Fruit fly (Drosophila melanogaster): ENCODE measurements around the gene CG12420.

Gene CG12420

DNA sequence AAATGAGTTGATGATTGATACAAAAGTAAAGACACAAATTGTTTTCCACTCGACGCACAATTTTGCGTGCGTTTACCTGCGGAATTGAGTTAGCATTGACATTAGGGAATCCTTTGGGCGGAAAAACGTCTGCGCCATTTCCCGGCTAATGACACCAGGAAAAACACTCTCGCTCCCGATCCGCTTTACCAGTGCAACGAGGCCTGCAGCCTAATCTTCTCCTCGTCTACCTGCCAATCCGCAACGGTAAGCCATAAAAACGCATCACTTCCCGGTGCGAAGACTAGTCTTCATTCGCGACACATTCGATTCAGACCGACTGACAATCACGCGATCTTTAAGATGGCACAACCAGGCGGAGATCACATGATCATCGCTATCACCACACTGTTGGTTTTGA lies at the start of gene CG12420:
TSS of gene CG12420 (plus strand) at position 283 of the 400 bp plus-strand sequence.
- no peak for TF ChIP-seq noc (tag; optimal IDR thresholded peaks at IDR 0.05)

DNA sequence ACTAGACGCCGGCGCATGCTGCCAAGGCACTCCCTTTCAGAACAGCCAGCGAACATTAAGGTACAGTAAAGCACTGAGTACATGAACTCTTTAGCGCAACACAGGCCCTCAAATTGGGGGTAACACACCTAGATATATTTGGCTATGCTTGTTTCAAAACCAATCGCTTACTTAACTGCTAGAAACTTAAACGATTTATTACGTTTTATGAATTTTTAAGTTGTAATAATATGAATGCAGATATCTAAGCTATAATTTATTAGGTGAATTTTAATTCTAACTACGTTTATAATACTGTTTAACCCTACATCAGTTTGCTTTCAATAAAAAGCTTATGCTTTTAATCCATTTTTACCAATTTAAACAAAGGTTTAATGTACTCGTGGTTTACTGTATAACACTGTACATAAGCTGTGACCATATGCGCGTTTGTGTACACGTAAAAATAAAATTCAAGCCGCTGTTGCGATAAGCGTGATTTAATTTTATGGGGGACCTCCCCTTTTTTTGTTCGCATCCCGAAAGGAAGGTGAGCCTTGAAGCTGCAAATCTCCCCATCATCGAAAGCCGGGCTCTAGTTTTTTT lies 45.5 kb upstream of the CG12420 start:
- no peak for TF ChIP-seq noc (tag; optimal IDR thresholded peaks at IDR 0.05)

DNA sequence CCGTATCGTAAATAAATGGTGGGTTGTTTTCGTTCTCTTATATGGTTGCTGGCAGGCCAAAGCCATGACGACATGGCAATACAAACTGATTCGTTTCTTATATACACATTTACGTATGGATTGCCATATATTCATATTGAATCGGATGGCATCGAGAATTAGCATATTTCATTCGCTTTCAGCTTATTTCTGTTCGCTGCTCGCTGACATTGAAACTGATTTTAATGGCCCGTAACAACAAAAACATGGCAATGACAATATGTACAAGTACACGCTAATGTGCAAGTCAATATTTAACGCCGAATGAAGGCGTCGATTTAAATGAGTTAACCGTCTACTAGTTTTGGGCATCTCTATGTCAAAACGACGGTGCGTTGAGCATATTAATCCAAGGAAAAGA lies 36.5 kb upstream of the CG12420 start:
- peak; percentile 3 for TF ChIP-seq noc (tag; optimal IDR thresholded peaks at IDR 0.05)

DNA sequence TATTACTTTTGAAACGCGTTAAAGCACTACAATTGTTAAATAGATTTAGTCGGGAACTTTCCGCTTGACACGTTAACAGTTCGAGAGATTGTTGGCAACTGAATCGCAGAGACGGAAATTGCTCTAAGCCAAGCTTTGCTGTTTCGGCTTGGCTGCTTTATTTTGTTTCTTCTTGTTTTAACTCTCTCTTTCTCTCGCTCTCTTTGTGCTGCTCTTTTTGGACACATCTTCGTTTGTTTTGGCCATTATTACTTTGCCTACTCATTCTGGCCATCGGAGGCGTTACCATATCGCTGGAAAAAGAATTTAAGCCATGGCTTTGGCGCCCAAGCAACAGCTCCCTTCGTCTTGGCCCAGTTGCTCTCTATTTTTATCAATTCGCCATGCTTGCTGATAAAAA lies 33.0 kb upstream of the CG12420 start, which contains the start of gene CG12814:
TSS of gene CG12814 (minus strand) at position 84 of the 400 bp plus-strand sequence.
- no peak for TF ChIP-seq noc (tag; optimal IDR thresholded peaks at IDR 0.05)

DNA sequence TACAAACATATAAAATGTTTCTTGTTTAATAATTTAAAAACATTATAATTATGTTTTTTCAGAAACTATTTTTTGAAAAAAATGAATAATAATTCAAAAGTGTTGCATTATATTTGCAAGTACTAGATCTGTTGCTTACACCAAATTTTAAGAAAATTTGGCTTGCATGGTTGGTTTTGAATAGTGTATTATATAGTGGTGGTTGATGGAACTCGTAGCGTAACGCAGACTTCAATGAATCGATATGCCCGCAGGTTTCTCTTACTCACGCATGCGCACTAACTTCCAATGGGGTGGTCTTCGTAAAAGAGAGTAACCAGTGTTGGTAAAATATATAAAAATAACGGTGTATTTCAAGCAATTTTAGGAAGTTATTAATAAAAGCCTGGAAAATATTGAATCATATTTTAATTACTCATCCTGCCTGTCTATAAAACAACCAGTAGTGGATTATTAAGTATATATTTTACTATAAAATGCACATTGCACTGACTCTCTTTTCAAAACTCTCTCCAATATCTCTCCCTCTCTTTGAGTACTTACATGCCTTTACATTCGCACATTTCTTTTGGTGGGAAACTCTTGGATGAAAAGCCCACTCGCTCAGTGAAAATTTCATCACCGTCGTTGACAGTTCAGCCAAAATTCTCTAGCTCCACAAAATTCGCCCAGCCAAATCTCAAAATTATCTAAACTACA lies 32.3 kb upstream of the CG12420 start, which contains the start of gene Syn:
TSS of gene Syn (plus strand) at position 606 of the 699 bp plus-strand sequence.
- TF ChIP-seq noc (tag; optimal IDR thresholded peaks at IDR 0.05): no peak

DNA sequence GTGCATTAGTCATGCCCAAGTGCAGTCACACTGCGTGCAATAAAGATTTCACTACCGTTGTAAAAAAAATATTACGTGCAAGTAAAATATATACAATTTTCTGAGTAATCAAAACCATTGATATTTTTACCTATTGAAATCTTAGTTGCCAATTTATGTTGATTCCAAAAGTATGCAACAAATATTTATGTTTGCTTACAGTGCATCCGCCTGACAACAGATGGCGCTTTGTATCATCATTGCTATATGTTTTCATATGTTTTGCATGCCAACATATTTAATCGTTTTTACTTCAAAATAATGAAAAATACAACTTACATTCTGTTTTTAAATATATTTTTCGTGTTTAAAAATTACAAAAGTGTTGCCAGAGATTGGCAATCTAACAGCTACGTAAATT lies 18.9 kb upstream of the CG12420 start:
- TF ChIP-seq noc (tag; optimal IDR thresholded peaks at IDR 0.05): no peak

DNA sequence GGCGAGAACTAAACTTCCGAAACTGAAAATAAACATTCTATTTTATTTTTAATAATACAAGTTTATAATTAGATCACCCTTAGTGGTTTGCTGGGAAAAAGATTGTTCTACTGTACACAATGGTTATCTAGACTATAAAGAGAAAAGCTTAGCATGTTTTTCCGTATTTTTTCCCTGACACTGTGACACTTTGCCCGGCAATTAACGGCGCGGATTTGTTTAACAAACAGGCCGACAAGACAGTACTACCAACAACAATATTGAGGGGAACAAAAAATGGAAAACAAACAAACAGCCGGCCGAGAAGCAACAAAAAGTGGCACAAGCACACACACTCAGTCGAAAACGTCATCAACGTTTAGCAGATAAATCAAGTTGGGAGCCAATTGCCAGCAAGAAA lies 15.8 kb upstream of the CG12420 start:
- TF ChIP-seq noc (tag; optimal IDR thresholded peaks at IDR 0.05): no peak

DNA sequence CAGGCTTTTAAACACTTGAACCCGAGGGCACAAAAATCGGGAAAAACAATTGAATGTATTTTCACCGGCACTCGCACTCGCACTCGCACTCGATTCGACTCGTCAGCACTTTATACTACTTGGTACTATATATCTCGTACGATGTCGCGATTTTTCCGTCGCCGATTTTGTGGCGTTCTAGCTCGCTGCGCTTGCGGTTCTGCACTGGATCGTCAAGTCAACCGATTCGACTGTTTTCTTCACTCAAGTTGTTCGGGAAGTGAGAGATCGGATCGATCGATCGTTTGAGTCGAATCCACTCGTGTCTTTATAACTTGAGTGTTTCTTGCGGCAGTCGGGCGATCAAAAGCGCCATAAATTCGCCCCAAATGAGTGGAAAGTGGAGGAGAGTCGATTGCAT lies 9.7 kb upstream of the CG12420 start, which contains the start of gene Timp:
TSS of gene Timp (minus strand) at position 209 of the 400 bp plus-strand sequence.
- TF ChIP-seq noc (tag; optimal IDR thresholded peaks at IDR 0.05): no peak

DNA sequence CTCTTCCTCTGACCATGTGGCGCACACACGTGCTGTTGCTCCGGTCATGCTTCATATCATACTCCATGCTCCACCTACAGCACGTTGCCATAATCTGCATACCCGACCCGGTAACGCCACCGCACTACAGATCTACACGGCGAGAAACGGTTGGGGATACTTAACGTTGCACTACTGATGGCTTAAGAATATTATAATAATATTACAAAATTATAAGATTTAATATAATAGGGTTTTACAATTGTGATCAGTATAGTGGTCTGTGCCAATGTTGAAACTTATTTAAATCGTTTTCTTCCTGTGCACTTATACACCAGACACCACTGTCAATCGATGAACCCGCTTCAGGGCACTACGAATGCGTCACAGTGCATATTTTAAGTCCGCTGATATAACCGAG lies 9.1 kb upstream of the CG12420 start:
- TF ChIP-seq noc (tag; optimal IDR thresholded peaks at IDR 0.05): no peak

DNA sequence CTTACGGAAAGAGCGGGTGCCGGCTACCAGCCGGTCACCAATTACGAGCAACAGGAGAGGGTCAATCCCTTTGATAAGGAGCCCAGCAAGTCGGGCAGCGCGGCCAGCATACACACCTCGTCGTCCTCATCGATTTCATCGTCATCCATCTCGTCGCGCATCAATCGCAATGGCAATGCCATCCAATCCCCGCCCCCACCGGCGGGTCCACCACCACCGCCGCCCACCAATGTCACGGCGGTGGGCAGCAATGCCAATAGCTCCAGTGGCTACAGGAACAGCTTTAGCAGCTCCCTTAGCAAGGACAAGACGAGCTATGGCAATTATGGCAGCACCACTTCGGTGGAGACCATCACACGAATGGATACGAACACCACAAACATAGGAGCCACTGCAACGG lies 4.5 kb upstream of the CG12420 start:
- no peak for TF ChIP-seq noc (tag; optimal IDR thresholded peaks at IDR 0.05)

DNA sequence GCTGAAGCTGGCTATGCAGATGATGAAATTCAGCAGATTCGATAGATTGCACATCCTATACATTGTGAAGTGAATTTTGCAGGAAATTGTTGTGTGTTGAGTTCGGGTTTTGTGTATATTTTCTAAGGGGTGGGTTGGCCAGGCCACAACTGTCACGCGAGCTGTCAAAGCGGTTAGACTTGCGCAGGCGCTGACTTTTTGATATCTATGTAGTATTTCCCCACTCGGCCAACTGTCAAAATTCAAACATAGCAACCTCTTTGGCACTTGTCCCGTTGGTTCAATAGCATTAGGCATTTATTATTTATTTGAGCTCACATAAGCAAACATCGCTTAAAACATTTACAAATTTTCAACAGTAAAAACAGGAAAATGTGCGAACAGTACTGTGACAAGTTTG lies 2.1 kb downstream of the CG12420 start, which contains the start of the genes CG12817 and CG34107:
TSS of gene CG12817 (minus strand) at position 132 of the 400 bp plus-strand sequence.
TSS of gene CG34107 (plus strand) at position 316 of the 400 bp plus-strand sequence.
- TF ChIP-seq noc (tag; optimal IDR thresholded peaks at IDR 0.05): no peak

DNA sequence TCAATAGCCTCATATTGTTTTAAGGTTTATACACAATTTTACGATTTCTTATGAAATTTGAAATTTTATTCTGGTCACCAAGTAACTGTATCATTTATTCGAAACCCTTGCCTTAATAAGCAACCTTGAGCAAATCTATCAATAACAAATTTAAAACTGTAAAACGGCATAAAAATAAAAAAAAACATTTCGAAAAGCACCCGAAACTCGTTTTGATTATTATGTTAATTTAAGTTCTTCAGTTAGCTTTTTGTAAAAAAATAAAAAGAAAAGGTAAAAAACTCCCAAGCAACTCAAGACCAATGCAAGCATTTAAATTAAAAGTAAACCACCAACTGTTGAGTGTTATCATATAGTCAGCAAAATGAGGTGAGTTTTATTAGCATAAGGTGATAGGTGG lies 2.9 kb downstream of the CG12420 start, which contains the start of gene CG42795:
TSS of gene CG42795 (plus strand) at position 301 of the 400 bp plus-strand sequence.
- TF ChIP-seq noc (tag; optimal IDR thresholded peaks at IDR 0.05): no peak

DNA sequence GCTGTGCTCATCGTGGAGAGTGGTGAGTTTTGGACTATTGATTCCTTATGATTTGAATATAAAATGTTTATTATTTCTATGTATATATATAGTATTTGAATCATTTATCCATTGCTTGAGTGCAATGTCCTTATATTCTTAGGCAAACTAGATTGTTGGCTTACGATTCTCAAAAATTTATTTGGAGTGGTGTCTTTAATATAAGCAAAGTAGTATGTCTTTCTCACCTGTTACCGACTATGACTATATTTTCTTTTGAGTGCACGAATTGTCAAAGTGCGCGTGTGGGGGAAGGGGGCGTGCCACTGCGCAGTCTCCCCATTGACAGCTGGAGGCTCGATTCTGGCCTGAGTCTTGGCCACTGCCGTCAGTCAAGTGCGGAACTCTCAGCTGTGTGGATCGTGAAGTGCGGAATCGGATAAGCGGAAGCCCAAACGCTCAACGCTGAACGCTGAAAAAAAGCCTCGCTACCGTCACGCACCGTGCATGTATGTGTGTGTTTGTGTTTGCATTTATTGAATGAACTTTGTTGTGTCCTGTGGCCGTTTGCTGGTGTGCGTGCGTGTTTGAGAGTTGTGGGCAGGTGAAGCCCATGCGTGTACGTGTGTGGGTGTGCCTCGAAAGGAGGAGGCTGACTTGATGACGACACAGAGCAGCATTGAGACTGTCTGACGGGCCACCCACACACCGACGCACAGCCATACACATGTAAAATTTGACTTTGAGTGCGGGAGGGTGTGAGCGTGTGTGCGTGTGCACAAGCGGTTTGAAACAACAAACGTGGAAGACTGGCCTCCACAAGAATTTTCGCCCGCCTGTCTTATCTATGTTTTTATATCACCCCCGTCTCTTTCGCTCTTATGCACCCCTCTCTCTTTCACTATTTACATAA lies 3.9 kb downstream of the CG12420 start:
- no peak for TF ChIP-seq noc (tag; optimal IDR thresholded peaks at IDR 0.05)

DNA sequence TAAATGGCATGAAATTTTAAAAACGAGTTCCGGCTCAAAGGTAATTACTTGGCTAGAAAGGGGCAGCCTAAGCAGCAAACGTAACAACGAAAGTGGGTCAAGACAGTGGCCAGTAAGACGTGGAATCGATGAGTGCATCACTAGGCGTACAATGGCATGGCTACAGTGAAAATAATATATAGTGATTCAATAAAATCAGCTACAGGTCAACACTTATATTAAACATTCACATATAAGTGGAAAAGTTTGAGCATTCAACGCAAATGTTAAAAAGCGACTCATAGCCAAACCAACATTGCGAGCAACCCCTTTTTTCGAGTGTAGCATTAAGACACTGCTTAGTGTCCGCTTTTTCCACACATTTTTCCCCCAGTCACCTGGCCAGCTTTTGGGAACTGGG lies 5.5 kb downstream of the CG12420 start:
- TF ChIP-seq noc (tag; optimal IDR thresholded peaks at IDR 0.05): no peak

DNA sequence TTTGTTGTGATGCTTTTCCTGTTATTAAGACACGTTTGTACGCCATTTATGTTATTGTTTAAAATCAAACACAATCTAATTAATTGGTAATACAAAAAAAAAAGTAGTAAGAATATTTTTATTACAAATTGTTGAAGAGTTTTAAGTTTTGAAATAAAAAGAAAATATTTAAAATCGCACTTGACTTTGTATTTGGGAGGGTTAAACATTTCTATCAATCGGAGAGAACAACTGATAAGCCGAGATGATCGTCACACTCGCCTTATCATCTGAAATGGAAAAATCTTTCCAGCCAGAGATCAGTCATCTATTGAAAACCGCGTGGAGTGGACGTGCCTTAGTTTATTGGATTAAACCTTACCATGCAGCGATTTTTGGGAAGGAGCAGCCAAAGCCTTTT lies 28.7 kb downstream of the CG12420 start, which contains the start of gene CG3999:
TSS of gene CG3999 (plus strand) at position 301 of the 400 bp plus-strand sequence.
- TF ChIP-seq noc (tag; optimal IDR thresholded peaks at IDR 0.05): no peak

DNA sequence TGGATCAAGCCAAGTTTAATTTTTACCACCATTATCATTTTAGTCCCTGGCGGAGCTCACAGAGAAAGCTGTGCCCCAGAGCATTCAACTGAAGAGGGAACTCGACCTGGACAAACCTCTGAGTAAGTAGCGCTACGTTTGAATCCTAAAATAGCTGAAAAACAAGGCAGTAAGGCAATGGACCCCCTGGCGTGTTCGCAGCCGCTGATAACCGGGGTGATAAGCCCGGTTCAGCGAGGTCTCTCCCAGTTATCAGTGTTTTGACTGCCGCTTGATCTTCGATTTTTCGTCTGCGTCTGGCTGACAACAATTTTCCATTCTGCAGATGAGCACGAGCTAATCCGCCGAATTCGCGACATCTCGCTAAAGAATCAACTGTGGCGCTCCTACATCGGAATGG lies 29.3 kb downstream of the CG12420 start:
- no peak for TF ChIP-seq noc (tag; optimal IDR thresholded peaks at IDR 0.05)
